Worm (Caenorhabditis elegans) whole organism, L4 larva: ENCODE measurements around the gene F25B5.5.

ENCODE experiments used
- T26A8.4 ChIP-seq: fragments of 200-800 bp; sonication (Bioruptor generic); IDR thresholded peaks from 2 replicates; pipeline ENCODE4 v1.3.6; 2022; ENCODE audit warnings: missing genetic modification characterization, missing compliant biosample characterization
- aha-1 ChIP-seq: fragments of 150-350 bp; peaks from one replicate; lab custom pipeline; 2014; ENCODE audit warnings: missing biosample characterization, missing genetic modification characterization
- arid-1 ChIP-seq: fragments of 200-800 bp; sonication (Bioruptor generic); conservative IDR thresholded peaks from 2 replicates; pipeline ENCODE4 v1.3.6; 2022; ENCODE audit warnings: missing genetic modification reagents, missing genetic modification characterization, missing compliant biosample characterization
- ceh-82 ChIP-seq: sonication (generic microtip); optimal IDR thresholded peaks from 2 replicates; lab custom pipeline; 2017; ENCODE audit warnings: missing biosample characterization, missing genetic modification characterization
- daf-12 ChIP-seq: fragments of 150-350 bp; optimal IDR thresholded peaks from 2 replicates; lab custom pipeline; 2014; ENCODE audit warnings: missing biosample characterization, missing genetic modification reagents, missing genetic modification characterization
- daf-16 ChIP-seq, 3 experiments: sonication (generic microtip); optimal IDR thresholded peaks; 2 replicates each; lab custom pipeline; 2016 to 2017; ENCODE audit warnings: missing genetic modification characterization in 3 of 3, missing genetic modification reagents in 3 of 3, mild to moderate bottlenecking in 2 of 3, missing compliant biosample characterization in 2 of 3, missing biosample characterization in 1 of 3, moderate library complexity in 1 of 3
- dmd-8 ChIP-seq: fragments of 200-800 bp; sonication (Bioruptor generic); IDR thresholded peaks from 2 replicates; pipeline ENCODE4 v1.3.6; 2022; ENCODE audit warnings: missing genetic modification characterization, missing compliant biosample characterization
- dpl-1 ChIP-seq: fragments of 150-350 bp; optimal IDR thresholded peaks from 2 replicates; lab custom pipeline; 2014; ENCODE audit warnings: missing biosample characterization, missing genetic modification reagents, missing genetic modification characterization
- hlh-11 ChIP-seq: fragments of 200-800 bp; sonication (Bioruptor generic); optimal IDR thresholded peaks from 2 replicates; lab custom pipeline; 2018; ENCODE audit warnings: mild to moderate bottlenecking, missing genetic modification characterization, missing compliant biosample characterization
- hlh-30 ChIP-seq: sonication (generic microtip); optimal IDR thresholded peaks from 2 replicates; lab custom pipeline; 2017; ENCODE audit warnings: antibody characterized with exemption, mild to moderate bottlenecking, missing genetic modification characterization, missing compliant biosample characterization; ENCODE audit not compliant: insufficient read depth
- hmg-1.1 ChIP-seq: fragments of 200-800 bp; sonication (Bioruptor generic); IDR thresholded peaks from 2 replicates; pipeline ENCODE4 v1.3.6; 2022; ENCODE audit warnings: missing genetic modification reagents, missing genetic modification characterization, missing compliant biosample characterization
- lin-13 ChIP-seq: fragments of 150-350 bp; optimal IDR thresholded peaks from 2 replicates; lab custom pipeline; 2014; ENCODE audit warnings: missing biosample characterization, missing genetic modification reagents, missing genetic modification characterization
- mep-1 ChIP-seq: fragments of 150-350 bp; sonication (generic microtip); optimal IDR thresholded peaks from 3 replicates; lab custom pipeline; 2014; ENCODE audit warnings: missing biosample characterization, missing genetic modification characterization
- nhr-11 ChIP-seq: fragments of 150-350 bp; optimal IDR thresholded peaks from 2 replicates; lab custom pipeline; 2014; ENCODE audit warnings: missing biosample characterization, missing genetic modification characterization
- sdz-12 ChIP-seq: fragments of 200-800 bp; sonication (Bioruptor generic); optimal IDR thresholded peaks from 2 replicates; lab custom pipeline; 2018; ENCODE audit warnings: mild to moderate bottlenecking, missing genetic modification characterization, missing compliant biosample characterization
- skn-1 ChIP-seq: fragments of 150-350 bp; optimal IDR thresholded peaks from 2 replicates; lab custom pipeline; 2014; ENCODE audit warnings: missing biosample characterization, missing genetic modification characterization
- unc-130 ChIP-seq: sonication (generic microtip); optimal IDR thresholded peaks from 2 replicates; lab custom pipeline; 2016; ENCODE audit warnings: missing genetic modification reagents, missing genetic modification characterization, missing compliant biosample characterization

Gene F25B5.5

DNA sequence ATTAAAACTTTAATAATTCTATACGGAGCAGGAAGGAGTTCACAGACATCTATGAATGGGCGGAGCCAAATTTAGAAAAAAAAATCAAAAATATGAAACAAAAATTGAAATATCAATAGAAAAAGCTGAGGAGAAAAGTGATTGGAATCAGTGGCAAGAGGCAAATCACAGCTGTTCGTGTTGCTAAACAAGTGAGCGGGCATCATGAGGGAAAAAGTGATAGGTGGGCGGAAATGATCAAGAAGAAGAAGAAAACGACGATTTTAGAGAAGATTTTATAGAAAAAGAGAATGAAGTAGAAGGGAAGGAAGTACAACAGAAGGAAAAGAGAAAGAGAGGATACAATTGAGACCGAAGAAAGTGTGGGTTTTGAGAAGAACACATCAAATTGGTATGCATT lies 47.3 kb downstream of the F25B5.5 start:
- no peak for TF ChIP-seq arid-1 (GFP tag; lab: Robert Waterston, UW)
- no peak for TF ChIP-seq hmg-1.1 (GFP tag; lab: Robert Waterston, UW)
- no peak for TF ChIP-seq ceh-82 (tag; lab: Kevin White, UChicago)
- no peak for TF ChIP-seq mep-1 (tag; lab: Kevin White, UChicago)
- no peak for TF ChIP-seq daf-12 (tag; lab: Kevin White, UChicago)
- TF ChIP-seq skn-1 (tag; lab: Kevin White, UChicago): no peak
- TF ChIP-seq daf-16 (GFP tag; optimal IDR thresholded peaks at IDR 0.05; lab: Kevin White, UChicago): no peak
- no peak for TF ChIP-seq daf-16 (tag; optimal IDR thresholded peaks at IDR 0.05; lab: Kevin White, UChicago)
- TF ChIP-seq hlh-11: peak; percentile 24

ce11 chrIII:5897468-5897867 lies 48.5 kb downstream of the F25B5.5 start:
- TF ChIP-seq T26A8.4 (GFP tag; lab: Robert Waterston, UW) (no peak), aha-1 (peak; percentile 4), sdz-12 (no peak), mep-1 (tag; lab: Kevin White, UChicago) (peak; percentile 15)

ce11 chrIII:5895913-5896312 lies 50.0 kb downstream of the F25B5.5 start, which contains the start of gene pxl-1:
Gene pxl-1 (minus strand): TSS chrIII:5896013.
- TF ChIP-seq lin-13 (GFP tag; lab: Kevin White, UChicago) (no peak), unc-130 (no peak), nhr-11 (tag; lab: Kevin White, UChicago) (no peak), dpl-1 (GFP tag; lab: Kevin White, UChicago) (no peak), hlh-30 (tag; lab: Kevin White, UChicago) (no peak), dmd-8 (GFP tag; lab: Robert Waterston, UW) (no peak), daf-12 (tag; lab: Kevin White, UChicago) (no peak), hmg-1.1 (GFP tag; lab: Robert Waterston, UW) (no peak)
